Worm (Caenorhabditis elegans): ENCODE measurements around the gene zip-6.
"Not testable (repeated sequence)": the region's sequence is repeated elsewhere in the genome, so short reads cannot be mapped to it uniquely, and the experiment has no call there.

DNA sequence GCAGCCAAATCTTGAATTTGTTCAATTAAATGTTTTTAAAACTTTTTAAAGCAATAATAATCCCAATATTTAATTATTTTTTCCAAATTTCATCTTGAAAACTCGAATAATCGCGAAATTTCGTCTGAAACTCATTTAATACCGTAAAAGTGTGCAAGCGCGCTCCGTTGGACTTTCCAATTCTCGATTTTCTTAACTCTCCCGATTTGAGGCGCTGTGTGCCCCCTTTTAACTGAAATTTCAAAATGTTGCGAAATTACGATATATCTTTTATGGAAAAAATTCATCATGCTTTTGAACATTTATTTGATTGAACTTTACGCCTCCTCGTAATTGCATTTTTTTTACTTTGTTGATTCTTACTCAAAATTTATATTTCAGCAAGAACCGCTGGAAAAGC is 15.5 kb downstream of the zip-6 start, which contains the start of gene R07H5.11:
- not testable (repeated sequence) for TF ChIP-seq elt-2 (tag; optimal IDR thresholded peaks at IDR 0.05); ceh-16 (tag; optimal IDR thresholded peaks at IDR 0.05); elt-3 (tag; optimal IDR thresholded peaks at IDR 0.05); ZK546.5 (tag; optimal IDR thresholded peaks at IDR 0.05); tbx-2 (tag; optimal IDR thresholded peaks at IDR 0.05); ceh-82 (tag; optimal IDR thresholded peaks at IDR 0.05); nhr-11 (tag; optimal IDR thresholded peaks at IDR 0.05); pha-4 (tag; optimal IDR thresholded peaks at IDR 0.05); unc-62 (GFP tag; optimal IDR thresholded peaks at IDR 0.05); aly-2 (tag; optimal IDR thresholded peaks at IDR 0.05); nhr-28 (tag; optimal IDR thresholded peaks at IDR 0.05); ztf-4 (tag; optimal IDR thresholded peaks at IDR 0.05)

Measured in whole organism, L3 larva.